Worm (Caenorhabditis elegans) whole organism, early embryonic: ENCODE measurements around the gene F53A10.2.

Experiments used
- B0310.2 ChIP-seq: sonication (generic microtip); optimal IDR thresholded peaks from 2 replicates; lab custom pipeline; 2016; ENCODE audit warnings: mild to moderate bottlenecking, missing genetic modification characterization, missing compliant biosample characterization
- F13C5.2 ChIP-seq: sonication (generic microtip); optimal IDR thresholded peaks from 2 replicates; lab custom pipeline; 2017; ENCODE audit warnings: mild to moderate bottlenecking, missing genetic modification characterization, inconsistent platforms, missing compliant biosample characterization
- aly-1 ChIP-seq: sonication (generic microtip); optimal IDR thresholded peaks from 2 replicates; lab custom pipeline; 2016; ENCODE audit warnings: missing genetic modification characterization, missing compliant biosample characterization
- ama-1 ChIP-seq: fragments of 150-350 bp; optimal IDR thresholded peaks from 2 replicates; lab custom pipeline; 2014
- ceh-13 ChIP-seq: fragments of 200-800 bp; sonication (Bioruptor generic); optimal IDR thresholded peaks from 2 replicates; lab custom pipeline; 2018; ENCODE audit warnings: mild to moderate bottlenecking, missing genetic modification characterization, missing compliant biosample characterization
- ceh-36 ChIP-seq: sonication (generic microtip); optimal IDR thresholded peaks from 2 replicates; lab custom pipeline; 2016; ENCODE audit warnings: missing genetic modification characterization, inconsistent platforms, missing compliant biosample characterization
- ets-7 ChIP-seq: sonication (generic microtip); optimal IDR thresholded peaks from 2 replicates; lab custom pipeline; 2016; ENCODE audit warnings: missing genotype, missing genetic modification characterization, missing compliant biosample characterization
- flt-1 ChIP-seq: fragments of 200-800 bp; sonication (Bioruptor generic); IDR thresholded peaks from 2 replicates; pipeline ENCODE4 v1.3.6; 2022; ENCODE audit warnings: missing genetic modification characterization, missing compliant biosample characterization
- hmbx-1 ChIP-seq: sonication (generic microtip); optimal IDR thresholded peaks from 2 replicates; lab custom pipeline; 2016; ENCODE audit warnings: mild to moderate bottlenecking, missing genetic modification characterization, missing compliant biosample characterization
- hmg-4 ChIP-seq: fragments of 200-800 bp; sonication (Bioruptor generic); optimal IDR thresholded peaks from 2 replicates; lab custom pipeline; 2018; ENCODE audit warnings: mild to moderate bottlenecking, missing genetic modification characterization, missing compliant biosample characterization
- hnd-1 ChIP-seq: sonication (generic microtip); optimal IDR thresholded peaks from 2 replicates; lab custom pipeline; 2016; ENCODE audit warnings: missing genetic modification characterization, missing compliant biosample characterization
- pes-1 ChIP-seq: fragments of 200-800 bp; sonication (Bioruptor generic); IDR thresholded peaks from 2 replicates; pipeline ENCODE4 v1.3.6; 2022; ENCODE audit warnings: missing genetic modification reagents, missing genetic modification characterization, missing compliant biosample characterization
- scrt-1 ChIP-seq: fragments of 200-800 bp; sonication (Bioruptor generic); IDR thresholded peaks from 2 replicates; pipeline ENCODE4 v1.3.6; 2022; ENCODE audit warnings: missing genetic modification characterization, missing compliant biosample characterization
- sea-1 ChIP-seq: fragments of 200-800 bp; sonication (Bioruptor generic); conservative IDR thresholded peaks from 2 replicates; pipeline ENCODE4 v1.3.6; 2022; ENCODE audit warnings: missing genetic modification characterization, missing compliant biosample characterization
- tbx-11 ChIP-seq: fragments of 200-800 bp; sonication (Bioruptor generic); IDR thresholded peaks from 2 replicates; pipeline ENCODE4 v1.3.6; 2022; ENCODE audit warnings: missing genetic modification characterization, missing compliant biosample characterization
- tbx-37 ChIP-seq: fragments of 200-800 bp; sonication (Bioruptor generic); conservative IDR thresholded peaks from 2 replicates; pipeline ENCODE4 v1.3.6; 2022; ENCODE audit warnings: missing genetic modification reagents, missing genetic modification characterization, missing compliant biosample characterization
- tra-4 ChIP-seq: sonication (generic microtip); optimal IDR thresholded peaks from 2 replicates; lab custom pipeline; 2017; ENCODE audit warnings: missing genetic modification characterization, missing compliant biosample characterization

Gene F53A10.2

DNA sequence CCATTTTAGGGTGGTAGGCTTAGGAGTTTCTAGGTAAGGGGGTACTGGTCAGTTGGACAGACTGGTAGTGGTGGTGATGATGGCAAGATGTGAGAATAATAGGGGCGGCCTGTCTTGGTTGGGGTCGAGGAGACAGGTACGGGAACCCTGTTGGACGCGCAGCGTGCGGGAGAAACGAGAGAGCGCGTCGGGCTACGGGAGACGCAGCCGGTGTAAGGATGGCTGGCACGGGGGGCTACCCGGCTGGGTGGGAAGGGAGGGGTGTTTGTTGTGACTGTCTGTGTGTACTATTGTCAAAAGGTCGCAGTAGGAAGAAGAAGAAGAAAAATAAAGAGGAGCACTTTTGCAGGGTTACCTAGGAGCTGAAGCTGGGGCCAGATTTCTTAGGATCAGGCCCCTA is 39.3 kb downstream of the F53A10.2 start:
- TF ChIP-seq tbx-11: no peak
- TF ChIP-seq ceh-36: no peak
- TF ChIP-seq ceh-13 (GFP tag; lab: Kevin White, UChicago): no peak
- TF ChIP-seq ama-1 (lab: Kevin White, UChicago): no peak
- TF ChIP-seq B0310.2 (tag; lab: Kevin White, UChicago): no peak
- TF ChIP-seq aly-1 (tag; lab: Kevin White, UChicago): no peak
- TF ChIP-seq hnd-1 (tag; lab: Kevin White, UChicago): no peak
- no peak for TF ChIP-seq tra-4 (tag; lab: Kevin White, UChicago)
- TF ChIP-seq sea-1: no peak
- TF ChIP-seq flt-1 (GFP tag; lab: Robert Waterston, UW): no peak
- TF ChIP-seq ets-7: no peak
- TF ChIP-seq hmbx-1: no peak
- TF ChIP-seq F13C5.2 (tag; lab: Kevin White, UChicago): no peak
- TF ChIP-seq pes-1 (GFP tag; lab: Robert Waterston, UW): no peak
- no peak for TF ChIP-seq tbx-37 (GFP tag; lab: Robert Waterston, UW)
- no peak for TF ChIP-seq scrt-1
- no peak for TF ChIP-seq hmg-4 (GFP tag; lab: Kevin White, UChicago)

ce11 chrII:1237845-1238244 is 40.7 kb downstream of the F53A10.2 start:
- TF ChIP-seq aly-1 (tag; lab: Kevin White, UChicago) (no peak), hnd-1 (tag; lab: Kevin White, UChicago) (no peak), F13C5.2 (tag; lab: Kevin White, UChicago) (no peak), flt-1 (GFP tag; lab: Robert Waterston, UW) (no peak), pes-1 (GFP tag; lab: Robert Waterston, UW) (no peak; the same call in 1 of the 2 replicates)

DNA sequence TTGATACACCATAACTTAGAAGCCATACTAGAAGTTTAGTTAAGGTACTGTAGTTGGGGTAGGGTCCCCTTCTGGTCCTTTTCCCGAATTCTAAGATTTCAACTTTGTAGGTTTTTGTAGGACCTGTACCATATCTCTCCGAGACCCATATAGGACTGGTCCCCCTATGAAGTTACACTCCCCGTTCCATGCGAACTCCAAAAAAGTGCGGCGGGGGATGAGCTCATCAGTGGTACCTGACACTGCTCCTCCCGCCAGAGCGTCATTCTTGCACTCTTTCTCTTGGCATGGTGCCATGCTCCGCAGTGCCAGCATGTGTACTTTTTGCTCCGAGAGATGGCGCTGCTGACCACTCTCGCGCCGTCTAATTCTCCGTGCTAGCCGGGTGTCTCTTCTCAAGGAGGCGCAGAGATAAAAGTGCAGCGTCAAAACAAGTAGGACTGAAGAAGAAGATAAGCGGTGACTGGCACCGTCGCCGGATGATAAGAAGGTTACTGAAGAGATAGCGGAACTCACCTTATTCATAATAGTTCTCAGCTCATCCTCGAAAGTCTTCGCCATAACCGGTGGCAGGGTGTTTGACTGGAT is 42.4 kb downstream of the F53A10.2 start:
- no peak for TF ChIP-seq B0310.2 (tag; lab: Kevin White, UChicago)
- TF ChIP-seq scrt-1: 0 out of 2 replicates have a peak, but pooled peaks have one; percentile 42
- TF ChIP-seq aly-1 (tag; lab: Kevin White, UChicago): no peak

ce11 chrII:1240436-1240835 is 43.3 kb downstream of the F53A10.2 start:
- TF ChIP-seq B0310.2 (tag; lab: Kevin White, UChicago) (no peak), hmg-4 (GFP tag; lab: Kevin White, UChicago) (no peak), ceh-36 (no peak), tbx-11 (no peak), aly-1 (tag; lab: Kevin White, UChicago) (no peak), F13C5.2 (tag; lab: Kevin White, UChicago) (no peak), flt-1 (GFP tag; lab: Robert Waterston, UW) (no peak), scrt-1 (no peak), sea-1 (no peak), ama-1 (lab: Kevin White, UChicago) (no peak), hmbx-1 (no peak), tbx-37 (GFP tag; lab: Robert Waterston, UW) (no peak), tra-4 (tag; lab: Kevin White, UChicago) (no peak), hnd-1 (tag; lab: Kevin White, UChicago) (no peak), pes-1 (GFP tag; lab: Robert Waterston, UW) (no peak), ceh-13 (GFP tag; lab: Kevin White, UChicago) (no peak), ets-7 (no peak)

ce11 chrII:1241176-1241730 is 44.1 kb downstream of the F53A10.2 start:
- TF ChIP-seq pes-1 (GFP tag; lab: Robert Waterston, UW) (peak; percentile 17; the same call in 1 of the 2 replicates), scrt-1 (0 out of 2 replicates have a peak, but pooled peaks have one; percentile 24), F13C5.2 (tag; lab: Kevin White, UChicago) (no peak)

ce11 chrII:1242475-1242874 is 45.3 kb downstream of the F53A10.2 start:
- TF ChIP-seq scrt-1: no peak
- no peak for TF ChIP-seq sea-1
- peak; percentile 32 for TF ChIP-seq F13C5.2 (tag; lab: Kevin White, UChicago)
- TF ChIP-seq aly-1 (tag; lab: Kevin White, UChicago): peak; percentile 29
- TF ChIP-seq hmg-4 (GFP tag; lab: Kevin White, UChicago): peak; percentile 18

DNA sequence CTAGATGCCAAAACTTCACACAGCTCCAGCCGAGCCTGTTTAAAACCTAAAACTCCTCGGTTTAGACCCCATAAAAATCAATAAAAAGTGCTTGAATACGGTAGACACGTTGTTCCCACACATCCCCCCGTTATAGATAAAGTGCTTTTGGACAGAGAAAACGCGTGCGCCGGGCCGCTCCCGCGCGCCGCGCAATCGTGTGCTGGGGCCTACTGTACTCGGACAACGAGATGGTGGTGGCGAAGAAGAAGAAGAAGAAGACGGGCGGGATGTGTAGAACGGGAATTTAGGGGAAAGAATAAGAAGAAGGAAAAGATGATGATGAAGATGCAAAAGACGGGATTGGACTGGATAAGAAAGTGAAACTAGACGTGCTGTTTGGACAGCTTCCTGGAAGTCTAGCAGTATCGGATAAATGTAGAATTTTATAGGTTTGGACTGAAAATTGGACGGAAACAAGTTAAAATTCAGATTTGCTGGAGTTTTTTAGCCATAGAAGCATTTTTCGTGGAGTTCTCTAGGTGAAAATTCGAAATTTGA is 47.3 kb downstream of the F53A10.2 start:
- no peak for TF ChIP-seq hmbx-1
- peak; percentile 8 for TF ChIP-seq hmg-4 (GFP tag; lab: Kevin White, UChicago)

- no peak for TF ChIP-seq tra-4 (tag; lab: Kevin White, UChicago)
- TF ChIP-seq ceh-36: no peak
- no peak for TF ChIP-seq hnd-1 (tag; lab: Kevin White, UChicago)
- no peak for TF ChIP-seq hmg-4 (GFP tag; lab: Kevin White, UChicago)
- TF ChIP-seq B0310.2 (tag; lab: Kevin White, UChicago): no peak
- no peak for TF ChIP-seq sea-1
- TF ChIP-seq ama-1 (lab: Kevin White, UChicago): no peak
Measured at ce11 chrII:1245783-1246182, 48.6 kb downstream of the F53A10.2 start.
